Worm (Caenorhabditis elegans) whole organism, young adult: ENCODE results near the gene F49C5.11.

ENCODE experiments used
- B0019.2 ChIP-seq: fragments of 200-800 bp; sonication (Bioruptor generic); conservative IDR thresholded peaks from 2 replicates; pipeline ENCODE4 v1.3.6; 2022; ENCODE audit warnings: missing genetic modification reagents, missing genetic modification characterization, missing compliant biosample characterization
- B0035.1 ChIP-seq: sonication (generic microtip); optimal IDR thresholded peaks from 2 replicates; lab custom pipeline; 2016; ENCODE audit warnings: missing genetic modification characterization, mild to moderate bottlenecking, missing compliant biosample characterization, missing genotype, missing genetic modification reagents
- B0261.1 ChIP-seq: sonication (generic microtip); optimal IDR thresholded peaks from 2 replicates; lab custom pipeline; 2016; ENCODE audit warnings: mild to moderate bottlenecking, missing genetic modification characterization, moderate library complexity, missing compliant biosample characterization
- C17E4.6 ChIP-seq: fragments of 200-800 bp; sonication (Bioruptor generic); IDR thresholded peaks from 2 replicates; pipeline ENCODE4 v1.3.6; 2022; ENCODE audit warnings: missing genetic modification reagents, missing genetic modification characterization, missing compliant biosample characterization
- F10E7.11 ChIP-seq: sonication (generic microtip); optimal IDR thresholded peaks from 2 replicates; lab custom pipeline; 2017; ENCODE audit warnings: mild to moderate bottlenecking, missing genetic modification characterization, moderate library complexity, missing compliant biosample characterization
- F33H1.4 ChIP-seq: fragments of 200-800 bp; sonication (Bioruptor generic); IDR thresholded peaks from 2 replicates; pipeline ENCODE4 v1.3.6; 2022; ENCODE audit warnings: missing genetic modification reagents, missing genetic modification characterization, missing compliant biosample characterization
- F57A8.1 ChIP-seq: fragments of 200-800 bp; sonication (Bioruptor generic); optimal IDR thresholded peaks from 2 replicates; lab custom pipeline; 2018; ENCODE audit warnings: mild to moderate bottlenecking, missing genetic modification characterization, moderate library complexity, missing compliant biosample characterization
- K12H6.12 ChIP-seq: fragments of 200-800 bp; sonication (Bioruptor generic); optimal IDR thresholded peaks from 2 replicates; lab custom pipeline; 2018; ENCODE audit warnings: mild to moderate bottlenecking, missing genetic modification characterization, missing compliant biosample characterization
- T07F8.4 ChIP-seq: sonication (generic microtip); optimal IDR thresholded peaks from 2 replicates; lab custom pipeline; 2016; ENCODE audit warnings: mild to moderate bottlenecking, missing genetic modification characterization, moderate library complexity, missing compliant biosample characterization
- Y53F4B.3 ChIP-seq: fragments of 200-800 bp; sonication (Bioruptor generic); IDR thresholded peaks from 2 replicates; pipeline ENCODE4 v1.3.6; 2022; ENCODE audit warnings: missing genetic modification reagents, missing genetic modification characterization, missing compliant biosample characterization
- Y56A3A.18 ChIP-seq: fragments of 200-800 bp; sonication (Bioruptor generic); IDR thresholded peaks from 2 replicates; pipeline ENCODE4 v1.3.6; 2022; ENCODE audit warnings: missing genetic modification reagents, missing genetic modification characterization, missing compliant biosample characterization
- Y67H2A.10 ChIP-seq: fragments of 200-800 bp; sonication (Bioruptor generic); conservative IDR thresholded peaks from 2 replicates; pipeline ENCODE4 v1.3.6; 2022; ENCODE audit warnings: missing genetic modification reagents, missing genetic modification characterization, missing compliant biosample characterization
- ZK185.1 ChIP-seq: sonication (generic microtip); optimal IDR thresholded peaks from 2 replicates; lab custom pipeline; 2016; ENCODE audit warnings: mild to moderate bottlenecking, missing genetic modification characterization, missing compliant biosample characterization; ENCODE audit not compliant: poor library complexity, severe bottlenecking
- atf-7 ChIP-seq: sonication (generic microtip); optimal IDR thresholded peaks from 2 replicates; lab custom pipeline; 2017; ENCODE audit warnings: mild to moderate bottlenecking, missing genetic modification characterization, missing compliant biosample characterization
- attf-5 ChIP-seq: fragments of 200-800 bp; sonication (Bioruptor generic); optimal IDR thresholded peaks from 2 replicates; lab custom pipeline; 2018; ENCODE audit warnings: mild to moderate bottlenecking, missing genetic modification characterization, missing compliant biosample characterization
- bed-1 ChIP-seq: fragments of 200-800 bp; sonication (Bioruptor generic); IDR thresholded peaks from 2 replicates; pipeline ENCODE4 v1.3.6; 2022; ENCODE audit warnings: missing genetic modification reagents, missing genetic modification characterization, missing compliant biosample characterization
- ceh-91 ChIP-seq: fragments of 200-800 bp; sonication (Bioruptor generic); IDR thresholded peaks from 2 replicates; pipeline ENCODE4 v1.3.6; 2022; ENCODE audit warnings: missing genetic modification reagents, missing genetic modification characterization, missing compliant biosample characterization
- chd-7 ChIP-seq: sonication (generic microtip); optimal IDR thresholded peaks from 2 replicates; lab custom pipeline; 2016; ENCODE audit warnings: mild to moderate bottlenecking, missing genetic modification characterization, moderate library complexity, missing compliant biosample characterization
- efl-1 ChIP-seq: fragments of 150-350 bp; optimal IDR thresholded peaks from 2 replicates; lab custom pipeline; 2014; ENCODE audit warnings: missing biosample characterization, missing genetic modification reagents, missing genetic modification characterization
- hmg-1.2 ChIP-seq: fragments of 200-800 bp; sonication (Bioruptor generic); IDR thresholded peaks from 2 replicates; pipeline ENCODE4 v1.3.6; 2022; ENCODE audit warnings: missing genetic modification reagents, missing genetic modification characterization, missing compliant biosample characterization
- hmg-20 ChIP-seq: fragments of 200-800 bp; sonication (Bioruptor generic); IDR thresholded peaks from 2 replicates; pipeline ENCODE4 v1.3.6; 2022; ENCODE audit warnings: missing genetic modification reagents, missing genetic modification characterization, missing compliant biosample characterization
- hsf-1 ChIP-seq: fragments of 200-800 bp; sonication (Bioruptor generic); IDR thresholded peaks from 2 replicates; pipeline ENCODE4 v1.3.6; 2022; ENCODE audit warnings: missing genetic modification reagents, missing genetic modification characterization, missing compliant biosample characterization
- let-607 ChIP-seq, 2 experiments: fragments of 200-800 bp in 1 of 2; sonication (Bioruptor generic) in 1 of 2; sonication (generic microtip) in 1 of 2; optimal IDR thresholded peaks; 2 replicates each; lab custom pipeline; 2016 to 2018; ENCODE audit warnings: mild to moderate bottlenecking in 2 of 2, missing compliant biosample characterization in 2 of 2, missing genetic modification characterization in 2 of 2, moderate library complexity in 2 of 2, missing genotype in 1 of 2
- lin-26 ChIP-seq: fragments of 200-800 bp; sonication (Bioruptor generic); IDR thresholded peaks from 2 replicates; pipeline ENCODE4 v1.3.6; 2022; ENCODE audit warnings: missing genetic modification reagents, missing genetic modification characterization, missing compliant biosample characterization
- madf-10 ChIP-seq: sonication (generic microtip); optimal IDR thresholded peaks from 2 replicates; lab custom pipeline; 2016; ENCODE audit warnings: mild to moderate bottlenecking, missing genetic modification characterization, missing compliant biosample characterization
- madf-3 ChIP-seq: fragments of 200-800 bp; sonication (Bioruptor generic); IDR thresholded peaks from 2 replicates; pipeline ENCODE4 v1.3.6; 2022; ENCODE audit warnings: missing genetic modification reagents, missing genetic modification characterization, missing compliant biosample characterization
- madf-6 ChIP-seq: fragments of 200-800 bp; sonication (Bioruptor generic); IDR thresholded peaks from 2 replicates; pipeline ENCODE4 v1.3.6; 2022; ENCODE audit warnings: missing genetic modification reagents, missing genetic modification characterization, missing compliant biosample characterization
- madf-8 ChIP-seq: fragments of 200-800 bp; sonication (Bioruptor generic); conservative IDR thresholded peaks from 2 replicates; pipeline ENCODE4 v1.3.6; 2022; ENCODE audit warnings: missing genetic modification reagents, missing genetic modification characterization, missing compliant biosample characterization
- mes-4 ChIP-seq: sonication (generic microtip); optimal IDR thresholded peaks from 2 replicates; lab custom pipeline; 2016; ENCODE audit warnings: missing genotype, missing genetic modification characterization, missing compliant biosample characterization
- nfyb-1 ChIP-seq: fragments of 200-800 bp; sonication (Bioruptor generic); IDR thresholded peaks from 2 replicates; pipeline ENCODE4 v1.3.6; 2022; ENCODE audit warnings: missing genetic modification reagents, missing genetic modification characterization, missing compliant biosample characterization
- nhr-27 ChIP-seq: fragments of 200-800 bp; sonication (Bioruptor generic); optimal IDR thresholded peaks from 2 replicates; lab custom pipeline; 2018; ENCODE audit warnings: mild to moderate bottlenecking, missing genetic modification characterization, moderate library complexity, missing compliant biosample characterization
- nhr-80 ChIP-seq: sonication (generic microtip); optimal IDR thresholded peaks from 2 replicates; lab custom pipeline; 2016; ENCODE audit warnings: missing genetic modification characterization, missing compliant biosample characterization
- pbrm-1 ChIP-seq: fragments of 200-800 bp; sonication (Bioruptor generic); IDR thresholded peaks from 2 replicates; pipeline ENCODE4 v1.3.6; 2022; ENCODE audit warnings: missing genetic modification reagents, missing genetic modification characterization, missing compliant biosample characterization
- rcor-1 ChIP-seq: fragments of 200-800 bp; sonication (Bioruptor generic); IDR thresholded peaks from 2 replicates; pipeline ENCODE4 v1.3.6; 2022; ENCODE audit warnings: missing genetic modification reagents, missing genetic modification characterization, missing compliant biosample characterization
- rpc-1 ChIP-seq, 2 experiments: fragments of 150-350 bp in 1 of 2; sonication (generic microtip) in 1 of 2; optimal IDR thresholded peaks; 2 replicates each; lab custom pipeline; 2014 to 2018; ENCODE audit warnings: missing biosample characterization in 1 of 2, missing genetic modification characterization in 1 of 2, missing genetic modification reagents in 1 of 2, missing genotype in 1 of 2
- snpc-3.4 ChIP-seq: sonication (generic microtip); optimal IDR thresholded peaks from 2 replicates; lab custom pipeline; 2017; ENCODE audit warnings: missing genetic modification characterization, mild to moderate bottlenecking, missing compliant biosample characterization, antibody characterized with exemption, moderate library complexity, missing genotype, missing genetic modification reagents
- snpc-4 ChIP-seq, 5 experiments: fragments of 150-350 bp in 1 of 5; sonication (generic microtip) in 4 of 5; optimal IDR thresholded peaks; 2 replicates each; lab custom pipeline; 2014 to 2018; ENCODE audit warnings: missing genetic modification characterization in 5 of 5, missing biosample characterization in 3 of 5, antibody characterized with exemption in 2 of 5, mild to moderate bottlenecking in 2 of 5, missing compliant biosample characterization in 2 of 5, missing genotype in 2 of 5, moderate library complexity in 2 of 5, missing genetic modification reagents in 1 of 5
- sptf-2 ChIP-seq: fragments of 200-800 bp; sonication (Bioruptor generic); optimal IDR thresholded peaks from 2 replicates; lab custom pipeline; 2018; ENCODE audit warnings: mild to moderate bottlenecking, missing genetic modification characterization, missing compliant biosample characterization

F49C5.11 gene

ce11 chrII:12518809-12519344, 36.8 kb upstream of the F49C5.11 start, which contains the start of gene srh-70 (continued):
- TF ChIP-seq chd-7 (tag; lab: Kevin White, UChicago): peak; percentile 76

DNA sequence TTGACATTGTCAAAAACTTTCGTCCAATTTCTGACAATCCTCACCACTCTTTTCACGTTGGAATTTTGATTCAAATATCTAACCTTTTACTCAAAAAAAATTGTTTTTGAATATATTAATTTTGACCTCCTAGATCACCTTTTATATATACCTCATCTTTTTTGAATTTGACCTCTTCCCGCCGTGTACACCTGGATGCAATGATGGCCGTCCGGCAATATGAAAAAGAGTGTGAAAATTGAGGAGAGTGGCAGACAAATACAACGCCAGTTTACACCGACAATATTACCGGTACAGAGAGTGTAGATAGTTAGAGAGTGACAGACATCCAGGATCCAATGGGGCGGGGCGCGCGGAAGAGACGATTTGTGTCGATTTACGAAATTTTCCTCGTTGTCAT, 36.1 kb upstream of the F49C5.11 start, which contains the start of gene ceh-99:
Gene ceh-99 (plus strand): TSS at position 366 of the 400 bp plus-strand sequence.
- TF ChIP-seq hmg-1.2 (GFP tag; lab: Robert Waterston, UW) (peak; percentile 45; the same call in 1 of the 2 replicates), hmg-20 (no peak), madf-3 (GFP tag; lab: Robert Waterston, UW) (0 out of 2 replicates have a peak, but pooled peaks have one; percentile 42), nfyb-1 (no peak), Y56A3A.18 (GFP tag; lab: Robert Waterston, UW) (peak; percentile 14; the same call in 1 of the 2 replicates), hsf-1 (GFP tag; lab: Robert Waterston, UW) (peak; percentile 11; the same call in 1 of the 2 replicates), madf-6 (GFP tag; lab: Robert Waterston, UW) (peak; percentile 76), pbrm-1 (GFP tag; lab: Robert Waterston, UW) (peak; percentile 53; the same call in 1 of the 2 replicates), madf-8 (GFP tag; lab: Robert Waterston, UW) (peak; percentile 50; the same call in 1 of the 2 replicates), efl-1 (GFP tag; lab: Kevin White, UChicago) (peak; percentile 73)

DNA sequence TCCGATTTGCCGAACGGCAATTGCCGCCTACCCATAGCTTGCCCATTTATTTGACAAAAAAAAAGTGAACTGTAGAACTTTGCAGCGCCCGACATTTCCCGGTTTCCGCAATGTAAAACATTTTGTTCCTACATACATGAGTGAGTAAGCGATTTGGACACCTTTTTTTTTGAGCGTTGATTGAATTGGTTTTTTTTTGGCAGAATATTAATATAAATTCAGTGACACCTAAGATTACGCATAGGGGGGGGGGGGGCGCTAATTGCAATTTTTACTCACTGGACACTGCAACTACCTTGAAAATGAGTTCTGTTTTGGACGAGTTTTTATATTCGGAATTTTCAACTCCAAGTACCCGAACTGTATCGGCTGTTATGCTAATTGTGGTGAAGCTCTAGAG, 30.2 kb upstream of the F49C5.11 start, which contains the start of gene srx-118:
Gene srx-118 (plus strand): TSS at position 301 of the 400 bp plus-strand sequence.
- TF ChIP-seq rcor-1 (no peak), ceh-91 (GFP tag; lab: Robert Waterston, UW) (no peak), B0261.1 (no peak), efl-1 (GFP tag; lab: Kevin White, UChicago) (no peak), ZK185.1 (no peak), nhr-27 (tag; lab: Kevin White, UChicago) (no peak), nhr-80 (tag; lab: Kevin White, UChicago) (no peak), snpc-4 (GFP tag; optimal IDR thresholded peaks at IDR 0.05; lab: Kevin White, UChicago) (no peak), snpc-4 (tag; optimal IDR thresholded peaks at IDR 0.05; lab: Kevin White, UChicago) (no peak), attf-5 (GFP tag; lab: Kevin White, UChicago) (no peak), B0035.1 (no peak), K12H6.12 (no peak), C17E4.6 (no peak), madf-10 (tag; lab: Kevin White, UChicago) (no peak), snpc-3.4 (no peak)

- no peak for TF ChIP-seq rpc-1 (optimal IDR thresholded peaks at IDR 0.05; lab: Kevin White, UChicago)
- no peak for TF ChIP-seq rpc-1 (tag; optimal IDR thresholded peaks at IDR 0.05; lab: Kevin White, UChicago)
- TF ChIP-seq madf-8 (GFP tag; lab: Robert Waterston, UW): no peak
- TF ChIP-seq lin-26: no peak
- TF ChIP-seq madf-3 (GFP tag; lab: Robert Waterston, UW): no peak
- no peak for TF ChIP-seq bed-1
- TF ChIP-seq F57A8.1 (GFP tag; lab: Kevin White, UChicago): no peak
- TF ChIP-seq sptf-2 (GFP tag; lab: Kevin White, UChicago): no peak
- no peak for TF ChIP-seq C17E4.6
- no peak for TF ChIP-seq atf-7
- TF ChIP-seq F33H1.4 (GFP tag; lab: Robert Waterston, UW): no peak
- TF ChIP-seq ceh-91 (GFP tag; lab: Robert Waterston, UW): no peak
- no peak for TF ChIP-seq B0019.2 (GFP tag; lab: Robert Waterston, UW)
- TF ChIP-seq Y67H2A.10 (GFP tag; lab: Robert Waterston, UW): no peak
- no peak for TF ChIP-seq mes-4 (tag; lab: Kevin White, UChicago)
- TF ChIP-seq T07F8.4 (tag; lab: Kevin White, UChicago): no peak
- no peak for TF ChIP-seq Y53F4B.3 (GFP tag; lab: Robert Waterston, UW)
- TF ChIP-seq F10E7.11 (tag; lab: Kevin White, UChicago): no peak
- TF ChIP-seq let-607 (tag; optimal IDR thresholded peaks at IDR 0.05; lab: Kevin White, UChicago): no peak
These were observed 27.7 kb upstream of the F49C5.11 start, which contains the start of gene srx-119 for ce11 chrII:12527947-12528346. TSS of gene srx-119 (plus strand) at chrII:12528247.
